Fruit fly (Drosophila melanogaster) whole organism, embryonic: Measurements from ENCODE around the gene cpb.

Source experiments
- ATbp ChIP-seq: fragments of 200-800 bp; sonication (Bioruptor generic); optimal IDR thresholded peaks from 2 replicates; lab custom pipeline; 2017; ENCODE audit warnings: missing biosample characterization, mild to moderate bottlenecking, missing genetic modification characterization, missing genetic modification reagents
- Asciz ChIP-seq: fragments of 200-800 bp; sonication (Bioruptor generic); optimal IDR thresholded peaks from 2 replicates; lab custom pipeline; 2017; ENCODE audit warnings: missing biosample characterization, mild to moderate bottlenecking, missing genetic modification characterization, missing genetic modification reagents
- BtbVII ChIP-seq: fragments of 200-800 bp; sonication (Bioruptor generic); optimal IDR thresholded peaks from 3 replicates; lab custom pipeline; 2017; ENCODE audit warnings: missing biosample characterization, mild to moderate bottlenecking, missing genetic modification characterization
- CG10147 ChIP-seq: fragments of 200-800 bp; sonication (Bioruptor generic); optimal IDR thresholded peaks from 2 replicates; lab custom pipeline; 2019; ENCODE audit warnings: missing biosample characterization, mild to moderate bottlenecking, missing genetic modification characterization, moderate library complexity
- CG11560 ChIP-seq: fragments of 200-800 bp; sonication (Bioruptor generic); IDR thresholded peaks from 3 replicates; pipeline ENCODE4 v1.3.6; 2022; ENCODE audit warnings: missing biosample characterization, missing genetic modification characterization
- CG12942 ChIP-seq: fragments of 200-800 bp; sonication (Bioruptor generic); optimal IDR thresholded peaks from 3 replicates; lab custom pipeline; 2016; ENCODE audit warnings: missing biosample characterization, missing genetic modification characterization
- CG14014 ChIP-seq: fragments of 200-800 bp; sonication (Bioruptor generic); IDR thresholded peaks from 2 replicates; pipeline ENCODE4 v1.3.6; 2022; ENCODE audit warnings: missing biosample characterization, missing genetic modification characterization
- CG15269 ChIP-seq: fragments of 200-800 bp; sonication (Bioruptor generic); optimal IDR thresholded peaks from 2 replicates; lab custom pipeline; 2018; ENCODE audit warnings: missing biosample characterization, mild to moderate bottlenecking, missing genetic modification characterization, moderate library complexity
- CG15601 ChIP-seq: fragments of 200-800 bp; sonication (Bioruptor generic); optimal IDR thresholded peaks from 3 replicates; lab custom pipeline; 2019; ENCODE audit warnings: missing biosample characterization, mild to moderate bottlenecking, missing genetic modification characterization, moderate library complexity
- CG18619 ChIP-seq: fragments of 200-800 bp; sonication (Bioruptor generic); optimal IDR thresholded peaks from 3 replicates; lab custom pipeline; 2017; ENCODE audit warnings: missing biosample characterization, mild to moderate bottlenecking, missing genetic modification characterization
- CG2678 ChIP-seq: fragments of 200-800 bp; sonication (Bioruptor generic); optimal IDR thresholded peaks from 3 replicates; lab custom pipeline; 2019; ENCODE audit warnings: missing biosample characterization, mild to moderate bottlenecking, missing genetic modification characterization, moderate library complexity
- CG32772 ChIP-seq: fragments of 200-800 bp; sonication (Bioruptor generic); IDR thresholded peaks from 2 replicates; pipeline ENCODE4 v1.3.6; 2022; ENCODE audit warnings: missing biosample characterization, missing genetic modification characterization
- CG3281 ChIP-seq: fragments of 200-800 bp; sonication (Bioruptor generic); optimal IDR thresholded peaks from 3 replicates; lab custom pipeline; 2017; ENCODE audit warnings: missing biosample characterization, mild to moderate bottlenecking, missing genetic modification characterization
- CG3407 ChIP-seq: fragments of 200-800 bp; sonication (Bioruptor generic); optimal IDR thresholded peaks from 2 replicates; lab custom pipeline; 2018; ENCODE audit warnings: missing biosample characterization, mild to moderate bottlenecking, missing genetic modification characterization
- CG3847 ChIP-seq: fragments of 200-800 bp; sonication (Bioruptor generic); IDR thresholded peaks from 2 replicates; pipeline ENCODE4 v1.3.6; 2022; ENCODE audit warnings: missing biosample characterization, missing genetic modification characterization
- CG4820 ChIP-seq: fragments of 200-800 bp; sonication (Bioruptor generic); optimal IDR thresholded peaks from 3 replicates; lab custom pipeline; 2016; ENCODE audit warnings: missing biosample characterization, missing genetic modification characterization
- CG7372 ChIP-seq: fragments of 200-800 bp; sonication (Bioruptor generic); IDR thresholded peaks from 2 replicates; pipeline ENCODE4 v1.3.6; 2022; ENCODE audit warnings: missing biosample characterization, missing genetic modification characterization
- CG8290 ChIP-seq, 3 experiments: fragments of 200-800 bp; sonication (Bioruptor generic); optimal IDR thresholded peaks; 2 replicates each; lab custom pipeline; 2016 to 2019; ENCODE audit warnings: missing biosample characterization in 3 of 3, missing genetic modification characterization in 3 of 3, mild to moderate bottlenecking in 2 of 3, moderate library complexity in 1 of 3
- Camta ChIP-seq: fragments of 200-800 bp; sonication (Bioruptor generic); optimal IDR thresholded peaks from 2 replicates; lab custom pipeline; 2016; ENCODE audit warnings: missing biosample characterization, missing genetic modification characterization
- CkIIα-i1 ChIP-seq: fragments of 200-800 bp; sonication (Bioruptor generic); IDR thresholded peaks from 2 replicates; pipeline ENCODE4 v1.3.6; 2022; ENCODE audit warnings: missing biosample characterization, missing genetic modification characterization
- MTF-1 ChIP-seq: fragments of 200-800 bp; sonication (Bioruptor generic); optimal IDR thresholded peaks from 2 replicates; lab custom pipeline; 2018; ENCODE audit warnings: missing biosample characterization, mild to moderate bottlenecking, missing genetic modification characterization, borderline replicate concordance
- Med ChIP-seq: fragments of 200-800 bp; sonication (Bioruptor generic); peaks from one replicate; lab custom pipeline; 2016; ENCODE audit warnings: missing biosample characterization, missing genetic modification characterization, mild to moderate bottlenecking, inconsistent platforms, moderate library complexity
- Pdp1 ChIP-seq, 2 experiments: fragments of 200-800 bp; sonication (Bioruptor generic); optimal IDR thresholded peaks; 3 replicates each; lab custom pipeline; 2016; ENCODE audit warnings: missing biosample characterization in 2 of 2, missing genetic modification characterization in 2 of 2, mild to moderate bottlenecking in 1 of 2, moderate library complexity in 1 of 2
- Ptx1 ChIP-seq: fragments of 200-800 bp; sonication (Bioruptor generic); IDR thresholded peaks from 2 replicates; pipeline ENCODE4 v1.3.6; 2022; ENCODE audit warnings: missing biosample characterization, missing genetic modification characterization
- Ravus ChIP-seq: fragments of 200-800 bp; sonication (Bioruptor generic); IDR thresholded peaks from 2 replicates; pipeline ENCODE4 v1.3.6; 2022; ENCODE audit warnings: missing biosample characterization, missing genetic modification characterization
- ara ChIP-seq: fragments of 200-800 bp; sonication (Bioruptor generic); IDR thresholded peaks from 2 replicates; pipeline ENCODE4 v1.3.6; 2022; ENCODE audit warnings: missing biosample characterization, missing genetic modification characterization
- bsh ChIP-seq, 2 experiments: fragments of 200-800 bp; sonication (Bioruptor generic); optimal IDR thresholded peaks; 2 replicates each; lab custom pipeline; 2017 to 2018; ENCODE audit warnings: mild to moderate bottlenecking in 2 of 2, missing biosample characterization in 2 of 2, missing genetic modification characterization in 2 of 2, moderate library complexity in 1 of 2
- btn ChIP-seq: fragments of 200-800 bp; sonication (Bioruptor generic); optimal IDR thresholded peaks from 2 replicates; lab custom pipeline; 2016; ENCODE audit warnings: missing biosample characterization, missing genetic modification characterization
- chinmo ChIP-seq: fragments of 200-800 bp; sonication (Bioruptor generic); IDR thresholded peaks from 4 replicates; pipeline ENCODE4 v1.3.6; 2022; ENCODE audit warnings: missing biosample characterization, missing genetic modification characterization; ENCODE audit not compliant: partially characterized antibody
- dysf ChIP-seq: fragments of 200-800 bp; sonication (Bioruptor generic); IDR thresholded peaks from 3 replicates; pipeline ENCODE4 v1.3.6; 2022; ENCODE audit warnings: missing biosample characterization, missing genetic modification characterization
- fd64A ChIP-seq: fragments of 200-800 bp; sonication (Bioruptor generic); optimal IDR thresholded peaks from 3 replicates; lab custom pipeline; 2018; ENCODE audit warnings: missing biosample characterization, mild to moderate bottlenecking, missing genetic modification characterization
- gfzf ChIP-seq: fragments of 200-800 bp; sonication (Bioruptor generic); optimal IDR thresholded peaks from 2 replicates; lab custom pipeline; 2016; ENCODE audit warnings: missing biosample characterization, mild to moderate bottlenecking, missing genetic modification characterization, moderate library complexity
- jing ChIP-seq: fragments of 200-800 bp; sonication (Bioruptor generic); optimal IDR thresholded peaks from 2 replicates; lab custom pipeline; 2018; ENCODE audit warnings: missing biosample characterization, mild to moderate bottlenecking, missing genetic modification characterization
- kni ChIP-seq: fragments of 200-800 bp; sonication (Bioruptor generic); optimal IDR thresholded peaks from 3 replicates; lab custom pipeline; 2017; ENCODE audit warnings: mild to moderate bottlenecking, missing biosample characterization, missing genetic modification reagents, missing genetic modification characterization
- lab ChIP-seq: fragments of 200-800 bp; sonication (Bioruptor generic); optimal IDR thresholded peaks from 3 replicates; lab custom pipeline; 2017; ENCODE audit warnings: missing biosample characterization, missing genetic modification characterization, mild to moderate bottlenecking, moderate library complexity, missing genetic modification reagents
- pnt ChIP-seq: fragments of 200-800 bp; sonication (Bioruptor generic); optimal IDR thresholded peaks from 3 replicates; lab custom pipeline; 2016; ENCODE audit warnings: missing biosample characterization, missing genetic modification characterization
- prd ChIP-seq, 3 experiments: fragments of >200 bp in 2 of 3; fragments of 200-800 bp in 1 of 3; sonication (Bioruptor generic) in 1 of 3; optimal IDR thresholded peaks in 2 of 3; IDR thresholded peaks in 1 of 3; 2 replicates in 2 of 3; 3 replicates in 1 of 3; pipeline versions ENCODE4 v1.3.6 to Lab custom; 2017 to 2022; ENCODE audit warnings: missing biosample characterization in 1 of 3, missing genetic modification characterization in 1 of 3
- ro ChIP-seq: fragments of 200-800 bp; sonication (Bioruptor generic); IDR thresholded peaks from 2 replicates; pipeline ENCODE4 v1.3.6; 2022; ENCODE audit warnings: missing biosample characterization, missing genetic modification characterization
- seq ChIP-seq: fragments of 200-800 bp; sonication (Bioruptor generic); IDR thresholded peaks from 2 replicates; pipeline ENCODE4 v1.3.6; 2022; ENCODE audit warnings: missing biosample characterization, missing genetic modification characterization
- sima ChIP-seq: fragments of 200-800 bp; sonication (Bioruptor generic); optimal IDR thresholded peaks from 2 replicates; lab custom pipeline; 2016; ENCODE audit warnings: missing biosample characterization, missing genetic modification characterization
- sisA ChIP-seq: fragments of 200-800 bp; sonication (Bioruptor generic); IDR thresholded peaks from 2 replicates; pipeline ENCODE4 v1.3.6; 2022; ENCODE audit warnings: missing biosample characterization, missing genetic modification characterization
- ssp ChIP-seq: fragments of 200-800 bp; sonication (Bioruptor generic); IDR thresholded peaks from 2 replicates; pipeline ENCODE4 v1.3.6; 2022; ENCODE audit warnings: missing biosample characterization, missing genetic modification characterization
- stc ChIP-seq: fragments of 200-800 bp; sonication (Bioruptor generic); IDR thresholded peaks from 2 replicates; pipeline ENCODE4 v1.3.6; 2022; ENCODE audit warnings: missing biosample characterization, missing genetic modification characterization
- trh ChIP-seq: fragments of 200-800 bp; sonication (Bioruptor generic); optimal IDR thresholded peaks from 2 replicates; lab custom pipeline; 2016; ENCODE audit warnings: missing biosample characterization, missing genetic modification characterization
- unpg ChIP-seq: fragments of 200-800 bp; sonication (Bioruptor generic); optimal IDR thresholded peaks from 3 replicates; lab custom pipeline; 2018; ENCODE audit warnings: missing biosample characterization, mild to moderate bottlenecking, missing genetic modification characterization, moderate library complexity
- vvl ChIP-seq: fragments of 200-800 bp; sonication (Bioruptor generic); IDR thresholded peaks from 2 replicates; pipeline ENCODE4 v1.3.6; 2022; ENCODE audit warnings: missing biosample characterization, missing genetic modification characterization

Gene cpb

DNA sequence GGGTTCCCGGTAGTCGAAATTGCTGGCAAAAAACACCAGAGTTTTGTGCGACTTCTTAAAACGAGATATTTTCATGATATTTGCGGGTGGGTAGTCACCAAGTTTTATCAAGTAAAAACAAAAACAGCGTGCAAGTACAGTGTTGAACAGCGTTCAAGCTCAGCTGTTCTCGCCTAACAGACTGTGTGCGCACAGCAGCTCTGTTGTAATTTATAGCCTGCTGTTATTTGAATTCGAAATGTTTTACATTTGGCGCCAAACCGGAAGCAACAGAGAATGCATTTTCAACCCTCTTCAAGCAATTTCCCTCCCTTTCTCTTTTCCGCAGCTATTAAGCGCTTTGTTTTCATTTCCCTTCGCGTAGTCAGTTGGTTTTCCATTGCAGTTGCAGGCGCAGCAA, 27.5 kb downstream of the cpb start, which contains the start of the genes CG17652 and CG17646 (continued):
- TF ChIP-seq ara (GFP tag; lab: Robert Waterston, UW), result no peak
- no peak for TF ChIP-seq Ptx1 (GFP tag; lab: Robert Waterston, UW)
- TF ChIP-seq CG18619 (GFP tag; lab: Kevin White, UChicago), result no peak
- no peak for TF ChIP-seq sima (GFP tag; lab: Kevin White, UChicago)
- TF ChIP-seq stc (GFP tag; lab: Robert Waterston, UW), result no peak
- no peak for TF ChIP-seq jing (GFP tag; lab: Kevin White, UChicago)
- TF ChIP-seq Med (GFP tag; lab: Kevin White, UChicago), result peak; percentile 74
- peak in 1 of 2 experiments; percentile 2 for TF ChIP-seq Pdp1 (GFP tag; optimal IDR thresholded peaks at IDR 0.05; lab: Kevin White, UChicago)
- TF ChIP-seq CG12942, result no peak
- no peak for TF ChIP-seq dysf
- TF ChIP-seq bsh (GFP tag; optimal IDR thresholded peaks at IDR 0.05; lab: Kevin White, UChicago), result peak in 1 of 2 experiments; percentile 2
- no peak for TF ChIP-seq CG14014 (GFP tag; lab: Robert Waterston, UW)
- TF ChIP-seq pnt, result no peak
- TF ChIP-seq sisA (GFP tag; lab: Robert Waterston, UW), result no peak
- TF ChIP-seq lab (GFP tag; lab: Kevin White, UChicago), result peak; percentile 36
- no peak for TF ChIP-seq ro (GFP tag; lab: Robert Waterston, UW)
- TF ChIP-seq Ravus (GFP tag; lab: Robert Waterston, UW), result no peak
- TF ChIP-seq seq (GFP tag; lab: Robert Waterston, UW), result peak; percentile 13; the same call in 1 of the 2 replicates
- TF ChIP-seq CG3847 (GFP tag; lab: Robert Waterston, UW), result no peak
- no peak for TF ChIP-seq CG32772 (GFP tag; lab: Robert Waterston, UW)
- no peak for TF ChIP-seq CG10147 (GFP tag; lab: Kevin White, UChicago)

dm6 chr2L:1733155-1733813, 28.6 kb downstream of the cpb start:
- TF ChIP-seq BtbVII (no peak), trh (no peak), gfzf (GFP tag; lab: Kevin White, UChicago) (no peak), btn (GFP tag; lab: Kevin White, UChicago) (no peak), Med (GFP tag; lab: Kevin White, UChicago) (peak; percentile 33), chinmo (GFP tag; lab: Robert Waterston, UW) (0 out of 4 replicates have a peak, but pooled peaks have one; percentile 22), kni (GFP tag; lab: Kevin White, UChicago) (peak; percentile 67), CG11560 (tag; lab: Robert Waterston, UW) (no peak)

- TF ChIP-seq ATbp (GFP tag; lab: Kevin White, UChicago), result peak; percentile 43
- TF ChIP-seq CG15269 (tag; lab: Kevin White, UChicago), result no peak
- TF ChIP-seq MTF-1 (GFP tag; lab: Kevin White, UChicago), result peak; percentile 6
- no peak for TF ChIP-seq CkIIα-i1
- no peak for TF ChIP-seq ssp (GFP tag; lab: Robert Waterston, UW)
- TF ChIP-seq fd64A (GFP tag; lab: Kevin White, UChicago), result peak; percentile 12
- no peak for TF ChIP-seq Camta
- TF ChIP-seq prd (optimal IDR thresholded peaks at IDR 0.05; lab: Kevin White, UChicago), result no peak
- no peak for TF ChIP-seq prd (GFP tag; IDR thresholded peaks at IDR 0.05; lab: Robert Waterston, UW)
- TF ChIP-seq CG3407 (GFP tag; lab: Kevin White, UChicago), result peak; percentile 45
- TF ChIP-seq CG7372 (GFP tag; lab: Robert Waterston, UW), result no peak
- TF ChIP-seq CG15601 (tag; lab: Kevin White, UChicago), result peak; percentile 49
- TF ChIP-seq CG4820 (GFP tag; lab: Kevin White, UChicago), result no peak
- TF ChIP-seq Asciz (GFP tag; lab: Kevin White, UChicago), result peak; percentile 18
- peak; percentile 33 for TF ChIP-seq lab (GFP tag; lab: Kevin White, UChicago)
- no peak for TF ChIP-seq CG8290 (GFP tag; optimal IDR thresholded peaks at IDR 0.05; lab: Kevin White, UChicago)
- peak in 1 of 2 experiments; percentile 27 for TF ChIP-seq CG8290 (tag; optimal IDR thresholded peaks at IDR 0.05; lab: Kevin White, UChicago)
- peak; percentile 17 for TF ChIP-seq CG2678 (tag; lab: Kevin White, UChicago)
- TF ChIP-seq CG3281 (GFP tag; lab: Kevin White, UChicago), result peak; percentile 40
- peak; percentile 22 for TF ChIP-seq unpg (GFP tag; lab: Kevin White, UChicago)
- 0 out of 2 replicates have a peak, but pooled peaks have one; percentile 27 for TF ChIP-seq ara (GFP tag; lab: Robert Waterston, UW)
- peak; percentile 16; the same call in 1 of the 2 replicates for TF ChIP-seq vvl
Measured at dm6 chr2L:1735133-1735532, 30.4 kb downstream of the cpb start.
